Worm (Caenorhabditis elegans) whole organism, late embryonic: ENCODE data around the gene srbc-10.

Experiments used
- T23F11.4 ChIP-seq: fragments of 200-800 bp; sonication (Bioruptor generic); optimal IDR thresholded peaks from 2 replicates; lab custom pipeline; 2018; ENCODE audit warnings: mild to moderate bottlenecking, missing genetic modification characterization, missing compliant biosample characterization
- ceh-9 ChIP-seq: sonication (generic microtip); optimal IDR thresholded peaks from 2 replicates; lab custom pipeline; 2016; ENCODE audit warnings: mild to moderate bottlenecking, missing genetic modification characterization, inconsistent platforms, missing compliant biosample characterization
- elt-2 ChIP-seq: sonication (generic microtip); optimal IDR thresholded peaks from 2 replicates; lab custom pipeline; 2016; ENCODE audit warnings: missing genetic modification reagents, missing genetic modification characterization, missing compliant biosample characterization
- ets-4 ChIP-seq: sonication (generic microtip); optimal IDR thresholded peaks from 2 replicates; lab custom pipeline; 2016; ENCODE audit warnings: missing genetic modification characterization, missing compliant biosample characterization
- hlh-30 ChIP-seq: sonication (generic microtip); optimal IDR thresholded peaks from 2 replicates; lab custom pipeline; 2017; ENCODE audit warnings: antibody characterized with exemption, missing genetic modification characterization, missing compliant biosample characterization; ENCODE audit not compliant: insufficient read depth
- hlh-6 ChIP-seq: sonication (generic microtip); optimal IDR thresholded peaks from 2 replicates; lab custom pipeline; 2016; ENCODE audit warnings: missing genotype, missing genetic modification characterization, missing compliant biosample characterization
- madf-2 ChIP-seq: sonication (generic microtip); optimal IDR thresholded peaks from 2 replicates; lab custom pipeline; 2017; ENCODE audit warnings: missing genetic modification characterization, missing compliant biosample characterization
- pag-3 ChIP-seq: sonication (generic microtip); optimal IDR thresholded peaks from 2 replicates; lab custom pipeline; 2016; ENCODE audit warnings: missing compliant biosample characterization, missing genetic modification characterization, borderline replicate concordance
- pha-4 ChIP-seq: fragments of 150-350 bp; optimal IDR thresholded peaks from 2 replicates; lab custom pipeline; 2018; ENCODE audit warnings: missing biosample characterization, missing genetic modification reagents, missing genetic modification characterization
- pros-1 ChIP-seq: fragments of 150-350 bp; optimal IDR thresholded peaks from 2 replicates; lab custom pipeline; 2014; ENCODE audit warnings: missing biosample characterization, missing genetic modification reagents, missing genetic modification characterization

- TF ChIP-seq pag-3 (tag; lab: Kevin White, UChicago) (no peak), pros-1 (no peak), T23F11.4 (no peak), elt-2 (tag; lab: Kevin White, UChicago) (no peak), hlh-30 (tag; lab: Kevin White, UChicago) (no peak), ceh-9 (tag; lab: Kevin White, UChicago) (no peak), hlh-6 (tag; lab: Kevin White, UChicago) (no peak), pha-4 (tag; lab: Kevin White, UChicago) (no peak), madf-2 (tag; lab: Kevin White, UChicago) (no peak), ets-4 (no peak)
Measured at ce11 chrV:7501194-7501593, 8.4 kb upstream of the srbc-10 start.
